Fruit fly (Drosophila melanogaster): ENCODE data around the gene ctrip.

Gene ctrip

DNA sequence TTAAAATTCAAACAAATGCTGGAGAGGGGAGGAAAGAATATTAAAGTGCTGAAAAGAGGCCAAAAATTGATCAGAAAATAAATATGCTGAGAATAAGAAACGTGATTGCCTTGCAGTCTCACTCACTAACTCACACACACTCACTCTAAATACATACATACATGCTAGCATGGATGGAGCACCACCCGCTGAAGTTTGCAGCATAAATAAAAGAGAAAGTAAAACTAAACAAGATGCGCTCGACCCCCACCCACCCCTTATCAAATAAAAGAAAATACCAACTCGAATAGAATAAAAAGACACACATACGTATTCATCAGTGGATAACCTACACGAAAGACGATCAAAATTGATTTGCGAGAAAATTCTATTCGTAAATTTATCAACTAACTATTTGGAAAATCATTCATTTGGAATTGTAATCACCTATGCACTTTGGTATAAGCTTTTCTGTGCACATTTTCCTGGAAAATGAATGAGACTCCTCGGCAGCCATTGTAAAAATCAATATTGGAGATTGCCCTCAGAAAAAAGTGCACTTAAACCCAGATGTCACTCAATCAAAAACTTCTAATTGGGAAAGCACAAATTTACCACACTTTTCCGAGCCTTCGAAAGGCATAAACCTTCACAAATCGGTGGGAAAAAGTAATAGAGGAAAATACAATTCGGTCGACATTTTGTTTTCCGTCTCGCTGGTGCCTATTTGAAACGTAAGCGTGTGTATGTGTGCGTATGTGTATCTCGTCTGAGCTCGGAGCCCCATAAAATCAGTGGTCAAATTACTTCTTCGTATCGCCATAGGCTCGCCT lies 566 bp downstream of the ctrip start, which contains the start of gene Gmppb:
Gene Gmppb, plus strand, starts transcription at position 321 of the 812 bp plus-strand sequence.
- TF ChIP-seq tna (GFP tag; IDR thresholded peaks at IDR 0.05; ENCODE audit: partially characterized antibody): no peak
- no peak for TF ChIP-seq lmd (GFP tag; IDR thresholded peaks at IDR 0.05)
- TF ChIP-seq chinmo (GFP tag; IDR thresholded peaks at IDR 0.05; ENCODE audit: partially characterized antibody): 0 out of 4 replicates have a peak, but pooled peaks have one; percentile 9
- no peak for TF ChIP-seq HmgD (GFP tag; optimal IDR thresholded peaks at IDR 0.05)
- TF ChIP-seq YL-1 (GFP tag; optimal IDR thresholded peaks at IDR 0.05): peak; percentile 72
- peak; percentile 93 for TF ChIP-seq phol (tag; optimal IDR thresholded peaks at IDR 0.05)
- peak; percentile 38; the same call in 1 of the 2 replicates for TF ChIP-seq CG32767 (GFP tag; IDR thresholded peaks at IDR 0.05)
- TF ChIP-seq Stat92E (GFP tag; optimal IDR thresholded peaks at IDR 0.05): peak in 1 of 3 experiments; percentile 72
- peak; percentile 86 for TF ChIP-seq onecut (GFP tag; IDR thresholded peaks at IDR 0.05)
- TF ChIP-seq crol (GFP tag; IDR thresholded peaks at IDR 0.05): peak; percentile 49; the same call in 1 of the 2 replicates
- peak; percentile 15; the same call in 1 of the 3 replicates for TF ChIP-seq ci (GFP tag; IDR thresholded peaks at IDR 0.05)
- TF ChIP-seq cg (GFP tag; optimal IDR thresholded peaks at IDR 0.05): peak; percentile 78
- peak; percentile 92 for TF ChIP-seq Blimp-1 (GFP tag; optimal IDR thresholded peaks at IDR 0.05)
- TF ChIP-seq Hey (tag; optimal IDR thresholded peaks at IDR 0.05): no peak
- TF ChIP-seq sna (GFP tag; IDR thresholded peaks at IDR 0.05; ENCODE audit: partially characterized antibody): peak; percentile 29; the same call in 1 of the 2 replicates
- TF ChIP-seq z (GFP tag; IDR thresholded peaks at IDR 0.05): peak; percentile 93
- 0 out of 3 replicates have a peak, but pooled peaks have one; percentile 19 for TF ChIP-seq CG2199 (GFP tag; IDR thresholded peaks at IDR 0.05)
- TF ChIP-seq Max (GFP tag; optimal IDR thresholded peaks at IDR 0.05): no peak

- TF ChIP-seq CG9817 (tag; optimal IDR thresholded peaks at IDR 0.05) (no peak), CrebB (tag; optimal IDR thresholded peaks at IDR 0.05) (peak; percentile 23), cato (GFP tag; optimal IDR thresholded peaks at IDR 0.05; ENCODE audit: borderline replicate concordance) (no peak), CG17385 (GFP tag; optimal IDR thresholded peaks at IDR 0.05) (peak; percentile 30), scrt (GFP tag; optimal IDR thresholded peaks at IDR 0.05) (no peak), gce (GFP tag; IDR thresholded peaks at IDR 0.05) (peak; percentile 14; the same call in 1 of the 3 replicates), phol (tag; optimal IDR thresholded peaks at IDR 0.05) (no peak), CG11456 (GFP tag; IDR thresholded peaks at IDR 0.05) (no peak), CG12219 (GFP tag; optimal IDR thresholded peaks at IDR 0.05) (peak; percentile 2), CG2199 (GFP tag; IDR thresholded peaks at IDR 0.05) (0 out of 3 replicates have a peak, but pooled peaks have one; percentile 49), Opbp (GFP tag; IDR thresholded peaks at IDR 0.05; ENCODE audit: partially characterized antibody) (0 out of 3 replicates have a peak, but pooled peaks have one; percentile 48), CG7987 (GFP tag; optimal IDR thresholded peaks at IDR 0.05) (peak; percentile 31), sug (tag; optimal IDR thresholded peaks at IDR 0.05) (peak; percentile 63), Gug (GFP tag; IDR thresholded peaks at IDR 0.05) (no peak), bcd (GFP tag; optimal IDR thresholded peaks at IDR 0.05) (no peak), mirr (GFP tag; optimal IDR thresholded peaks at IDR 0.05) (peak; percentile 24), CG6854 (GFP tag; optimal IDR thresholded peaks at IDR 0.05) (peak; percentile 9), CG10543 (GFP tag; optimal IDR thresholded peaks at IDR 0.05) (peak; percentile 53), Scr (GFP tag; IDR thresholded peaks at IDR 0.05; ENCODE audit: partially characterized antibody) (peak; percentile 50), tna (GFP tag; IDR thresholded peaks at IDR 0.05; ENCODE audit: partially characterized antibody) (no peak), cg (GFP tag; optimal IDR thresholded peaks at IDR 0.05) (peak; percentile 93), Optix (GFP tag; IDR thresholded peaks at IDR 0.05) (no peak), jumu (GFP tag; optimal IDR thresholded peaks at IDR 0.05) (no peak), CG6791 (GFP tag; IDR thresholded peaks at IDR 0.05; ENCODE audit: partially characterized antibody) (peak; percentile 14; the same call in 1 of the 3 replicates), CG13296 (GFP tag; optimal IDR thresholded peaks at IDR 0.05) (peak; percentile 3), CG12769 (tag; optimal IDR thresholded peaks at IDR 0.05) (peak; percentile 51), zen2 (GFP tag; IDR thresholded peaks at IDR 0.05; ENCODE audit: partially characterized antibody) (peak; percentile 38; the same call in 1 of the 3 replicates), chinmo (GFP tag; IDR thresholded peaks at IDR 0.05; ENCODE audit: partially characterized antibody) (peak; percentile 90; the same call in 3 of the 4 replicates), CG4820 (GFP tag; optimal IDR thresholded peaks at IDR 0.05) (peak; percentile 28), CG10147 (GFP tag; optimal IDR thresholded peaks at IDR 0.05) (peak; percentile 6)
These were observed 1.8 kb downstream of the ctrip start for dm6 chr3R:4809944-4810653.
